Fruit fly (Drosophila melanogaster) whole organism, embryonic: ENCODE results near the gene CG5181.

ENCODE experiments used
- Atf3 ChIP-seq: fragments of 200-800 bp; sonication (Bioruptor generic); optimal IDR thresholded peaks from 3 replicates; lab custom pipeline; 2016; ENCODE audit warnings: missing biosample characterization, missing genetic modification characterization
- Bteb2 ChIP-seq: fragments of 200-800 bp; sonication (Bioruptor generic); optimal IDR thresholded peaks from 2 replicates; lab custom pipeline; 2016; ENCODE audit warnings: missing biosample characterization, missing genetic modification characterization
- CG10543 ChIP-seq: fragments of 200-800 bp; sonication (Bioruptor generic); optimal IDR thresholded peaks from 3 replicates; lab custom pipeline; 2017; ENCODE audit warnings: missing biosample characterization, mild to moderate bottlenecking, missing genetic modification characterization, moderate library complexity
- CG11093 ChIP-seq: fragments of 200-800 bp; sonication (Bioruptor generic); IDR thresholded peaks from 3 replicates; pipeline ENCODE4 v1.3.6; 2022; ENCODE audit warnings: missing biosample characterization, missing genetic modification characterization
- CG11504 ChIP-seq: fragments of 200-800 bp; sonication (Bioruptor generic); optimal IDR thresholded peaks from 3 replicates; lab custom pipeline; 2019; ENCODE audit warnings: missing biosample characterization, mild to moderate bottlenecking, missing genetic modification characterization, moderate library complexity
- CG1233 ChIP-seq: fragments of 200-800 bp; sonication (Bioruptor generic); optimal IDR thresholded peaks from 4 replicates; lab custom pipeline; 2018; ENCODE audit warnings: missing biosample characterization, mild to moderate bottlenecking, missing genetic modification characterization
- CG13624 ChIP-seq: fragments of 200-800 bp; sonication (Bioruptor generic); optimal IDR thresholded peaks from 2 replicates; lab custom pipeline; 2016; ENCODE audit warnings: missing biosample characterization, missing genetic modification characterization
- CG14965 ChIP-seq: fragments of 200-800 bp; sonication (Bioruptor generic); optimal IDR thresholded peaks from 2 replicates; lab custom pipeline; 2016; ENCODE audit warnings: missing biosample characterization, missing genetic modification characterization, borderline replicate concordance
- CG17385 ChIP-seq: fragments of 200-800 bp; sonication (Bioruptor generic); optimal IDR thresholded peaks from 3 replicates; lab custom pipeline; 2018; ENCODE audit warnings: missing biosample characterization, mild to moderate bottlenecking, missing genetic modification characterization
- CG2116 ChIP-seq: fragments of 200-800 bp; sonication (Bioruptor generic); optimal IDR thresholded peaks from 3 replicates; lab custom pipeline; 2018; ENCODE audit warnings: missing biosample characterization, mild to moderate bottlenecking, missing genetic modification characterization
- CG32772 ChIP-seq: fragments of 200-800 bp; sonication (Bioruptor generic); IDR thresholded peaks from 2 replicates; pipeline ENCODE4 v1.3.6; 2022; ENCODE audit warnings: missing biosample characterization, missing genetic modification characterization
- CG34224 ChIP-seq: fragments of 200-800 bp; sonication (Bioruptor generic); IDR thresholded peaks from 3 replicates; pipeline ENCODE4 v1.3.6; 2022; ENCODE audit warnings: missing biosample characterization, missing genetic modification characterization; ENCODE audit not compliant: partially characterized antibody
- CG4707 ChIP-seq: fragments of 200-800 bp; sonication (Bioruptor generic); optimal IDR thresholded peaks from 2 replicates; lab custom pipeline; 2018; ENCODE audit warnings: missing biosample characterization, mild to moderate bottlenecking, missing genetic modification characterization, moderate library complexity
- CG7786 ChIP-seq: fragments of 200-800 bp; sonication (Bioruptor generic); optimal IDR thresholded peaks from 2 replicates; lab custom pipeline; 2016; ENCODE audit warnings: missing biosample characterization, missing genetic modification characterization
- CG8281 ChIP-seq: fragments of 200-800 bp; sonication (Bioruptor generic); optimal IDR thresholded peaks from 2 replicates; lab custom pipeline; 2018; ENCODE audit warnings: missing biosample characterization, mild to moderate bottlenecking, missing genetic modification characterization, moderate library complexity
- CG8290 ChIP-seq, 3 experiments: fragments of 200-800 bp; sonication (Bioruptor generic); optimal IDR thresholded peaks; 2 replicates each; lab custom pipeline; 2016 to 2019; ENCODE audit warnings: missing biosample characterization in 3 of 3, missing genetic modification characterization in 3 of 3, mild to moderate bottlenecking in 2 of 3, moderate library complexity in 1 of 3
- CG9797 ChIP-seq: fragments of 200-800 bp; sonication (Bioruptor generic); optimal IDR thresholded peaks from 3 replicates; lab custom pipeline; 2018; ENCODE audit warnings: missing biosample characterization, mild to moderate bottlenecking, missing genetic modification characterization
- CTCF ChIP-seq: fragments of 200-800 bp; sonication (Bioruptor generic); optimal IDR thresholded peaks from 2 replicates; lab custom pipeline; 2017; ENCODE audit warnings: missing biosample characterization, mild to moderate bottlenecking, missing genetic modification characterization, moderate library complexity
- Dbx ChIP-seq: fragments of 200-800 bp; sonication (Bioruptor generic); IDR thresholded peaks from 3 replicates; pipeline ENCODE4 v1.3.6; 2022; ENCODE audit warnings: missing biosample characterization, missing genetic modification characterization
- Dek ChIP-seq: fragments of 200-800 bp; sonication (Bioruptor generic); optimal IDR thresholded peaks from 3 replicates; lab custom pipeline; 2019; ENCODE audit warnings: missing biosample characterization, mild to moderate bottlenecking, missing genetic modification characterization, moderate library complexity
- Dfd ChIP-seq, 2 experiments: fragments of >200 bp; optimal IDR thresholded peaks; 2 replicates each; lab custom pipeline; 2017; ENCODE audit warnings: missing biosample characterization in 2 of 2, missing genetic modification characterization in 2 of 2
- Dip3 ChIP-seq: fragments of 200-800 bp; sonication (Bioruptor generic); optimal IDR thresholded peaks from 3 replicates; lab custom pipeline; 2016; ENCODE audit warnings: missing biosample characterization, missing genetic modification characterization
- Fer1 ChIP-seq: fragments of 200-800 bp; sonication (Bioruptor generic); optimal IDR thresholded peaks from 2 replicates; lab custom pipeline; 2017; ENCODE audit warnings: missing biosample characterization, mild to moderate bottlenecking, missing genetic modification characterization
- Max ChIP-seq: fragments of 200-800 bp; sonication (Bioruptor generic); optimal IDR thresholded peaks from 2 replicates; lab custom pipeline; 2016; ENCODE audit warnings: missing biosample characterization, mild to moderate bottlenecking, missing genetic modification characterization
- Med ChIP-seq: fragments of 200-800 bp; sonication (Bioruptor generic); peaks from one replicate; lab custom pipeline; 2016; ENCODE audit warnings: missing biosample characterization, missing genetic modification characterization, mild to moderate bottlenecking, inconsistent platforms, moderate library complexity
- NFAT ChIP-seq: fragments of 200-800 bp; sonication (Bioruptor generic); IDR thresholded peaks from 2 replicates; pipeline ENCODE4 v1.3.6; 2022; ENCODE audit warnings: missing biosample characterization, missing genetic modification characterization
- Nf-YC ChIP-seq: fragments of 200-800 bp; optimal IDR thresholded peaks from 3 replicates; lab custom pipeline; 2019; ENCODE audit warnings: missing biosample characterization, mild to moderate bottlenecking, missing genetic modification characterization, moderate library complexity
- Rfx ChIP-seq: fragments of 200-800 bp; sonication (Bioruptor generic); IDR thresholded peaks from 2 replicates; pipeline ENCODE4 v1.3.6; 2022; ENCODE audit warnings: missing biosample characterization, missing genetic modification characterization
- Sox102F ChIP-seq: fragments of 200-800 bp; sonication (Bioruptor generic); optimal IDR thresholded peaks from 2 replicates; lab custom pipeline; 2018; ENCODE audit warnings: missing biosample characterization, mild to moderate bottlenecking, missing genetic modification characterization, moderate library complexity
- dmrt11E ChIP-seq: fragments of 200-800 bp; sonication (Bioruptor generic); optimal IDR thresholded peaks from 3 replicates; lab custom pipeline; 2018; ENCODE audit warnings: missing biosample characterization, mild to moderate bottlenecking, missing genetic modification characterization, moderate library complexity
- ems ChIP-seq: fragments of 200-800 bp; sonication (Bioruptor generic); optimal IDR thresholded peaks from 3 replicates; lab custom pipeline; 2016; ENCODE audit warnings: missing biosample characterization, missing genetic modification characterization
- eve ChIP-seq, 2 experiments: fragments of >200 bp; optimal IDR thresholded peaks; 2 replicates each; lab custom pipeline; 2017; ENCODE audit warnings: missing biosample characterization in 2 of 2, missing genetic modification characterization in 2 of 2
- exex ChIP-seq: fragments of 200-800 bp; sonication (Bioruptor generic); optimal IDR thresholded peaks from 4 replicates; lab custom pipeline; 2018; ENCODE audit warnings: missing biosample characterization, mild to moderate bottlenecking, missing genetic modification characterization, moderate library complexity
- fd3F ChIP-seq: fragments of 200-800 bp; sonication (Bioruptor generic); optimal IDR thresholded peaks from 2 replicates; lab custom pipeline; 2018; ENCODE audit warnings: missing biosample characterization, mild to moderate bottlenecking, missing genetic modification characterization, moderate library complexity
- gce ChIP-seq: fragments of 200-800 bp; sonication (Bioruptor generic); IDR thresholded peaks from 3 replicates; pipeline ENCODE4 v1.3.6; 2022; ENCODE audit warnings: missing biosample characterization, missing genetic modification characterization
- h ChIP-seq: fragments of >200 bp; optimal IDR thresholded peaks from 2 replicates; lab custom pipeline; 2017
- kni ChIP-seq: fragments of 200-800 bp; sonication (Bioruptor generic); optimal IDR thresholded peaks from 3 replicates; lab custom pipeline; 2017; ENCODE audit warnings: mild to moderate bottlenecking, missing biosample characterization, missing genetic modification reagents, missing genetic modification characterization
- maf-S ChIP-seq: fragments of 200-800 bp; sonication (Bioruptor generic); optimal IDR thresholded peaks from 2 replicates; lab custom pipeline; 2016; ENCODE audit warnings: missing biosample characterization, missing genetic modification characterization
- mld ChIP-seq: fragments of 200-800 bp; sonication (Bioruptor generic); IDR thresholded peaks from 3 replicates; pipeline ENCODE4 v1.3.6; 2022; ENCODE audit warnings: missing biosample characterization, missing genetic modification characterization; ENCODE audit not compliant: partially characterized antibody
- nom ChIP-seq: fragments of 200-800 bp; sonication (Bioruptor generic); optimal IDR thresholded peaks from 2 replicates; lab custom pipeline; 2017; ENCODE audit warnings: missing biosample characterization, missing genetic modification characterization, mild to moderate bottlenecking, moderate library complexity, missing genetic modification reagents
- otp ChIP-seq: fragments of 200-800 bp; sonication (Bioruptor generic); IDR thresholded peaks from 3 replicates; pipeline ENCODE4, ENCODE4 v1.3.6; 2022; ENCODE audit warnings: missing biosample characterization, missing genetic modification characterization
- peb ChIP-seq: fragments of 200-800 bp; sonication (Bioruptor generic); IDR thresholded peaks from 2 replicates; pipeline ENCODE4 v1.3.6; 2022; ENCODE audit warnings: missing biosample characterization, missing genetic modification characterization
- pum ChIP-seq: fragments of 200-800 bp; sonication (Bioruptor generic); optimal IDR thresholded peaks from 2 replicates; lab custom pipeline; 2016; ENCODE audit warnings: missing biosample characterization, missing genetic modification characterization
- seq ChIP-seq: fragments of 200-800 bp; sonication (Bioruptor generic); IDR thresholded peaks from 2 replicates; pipeline ENCODE4 v1.3.6; 2022; ENCODE audit warnings: missing biosample characterization, missing genetic modification characterization
- sr ChIP-seq: fragments of 200-800 bp; sonication (Bioruptor generic); IDR thresholded peaks from 3 replicates; pipeline ENCODE4 v1.3.6; 2022; ENCODE audit warnings: missing biosample characterization, missing genetic modification characterization
- ssp ChIP-seq: fragments of 200-800 bp; sonication (Bioruptor generic); IDR thresholded peaks from 2 replicates; pipeline ENCODE4 v1.3.6; 2022; ENCODE audit warnings: missing biosample characterization, missing genetic modification characterization
- sug ChIP-seq: fragments of 200-800 bp; optimal IDR thresholded peaks from 2 replicates; lab custom pipeline; 2019; ENCODE audit warnings: missing biosample characterization, mild to moderate bottlenecking, missing genetic modification characterization, moderate library complexity
- trem ChIP-seq: fragments of 200-800 bp; optimal IDR thresholded peaks from 3 replicates; lab custom pipeline; 2019; ENCODE audit warnings: missing biosample characterization, mild to moderate bottlenecking, missing genetic modification characterization, moderate library complexity
- vnd ChIP-seq: fragments of 200-800 bp; sonication (Bioruptor generic); IDR thresholded peaks from 3 replicates; pipeline ENCODE4 v1.3.6; 2022; ENCODE audit warnings: missing biosample characterization, missing genetic modification characterization; ENCODE audit not compliant: partially characterized antibody

The CG5181 gene

DNA sequence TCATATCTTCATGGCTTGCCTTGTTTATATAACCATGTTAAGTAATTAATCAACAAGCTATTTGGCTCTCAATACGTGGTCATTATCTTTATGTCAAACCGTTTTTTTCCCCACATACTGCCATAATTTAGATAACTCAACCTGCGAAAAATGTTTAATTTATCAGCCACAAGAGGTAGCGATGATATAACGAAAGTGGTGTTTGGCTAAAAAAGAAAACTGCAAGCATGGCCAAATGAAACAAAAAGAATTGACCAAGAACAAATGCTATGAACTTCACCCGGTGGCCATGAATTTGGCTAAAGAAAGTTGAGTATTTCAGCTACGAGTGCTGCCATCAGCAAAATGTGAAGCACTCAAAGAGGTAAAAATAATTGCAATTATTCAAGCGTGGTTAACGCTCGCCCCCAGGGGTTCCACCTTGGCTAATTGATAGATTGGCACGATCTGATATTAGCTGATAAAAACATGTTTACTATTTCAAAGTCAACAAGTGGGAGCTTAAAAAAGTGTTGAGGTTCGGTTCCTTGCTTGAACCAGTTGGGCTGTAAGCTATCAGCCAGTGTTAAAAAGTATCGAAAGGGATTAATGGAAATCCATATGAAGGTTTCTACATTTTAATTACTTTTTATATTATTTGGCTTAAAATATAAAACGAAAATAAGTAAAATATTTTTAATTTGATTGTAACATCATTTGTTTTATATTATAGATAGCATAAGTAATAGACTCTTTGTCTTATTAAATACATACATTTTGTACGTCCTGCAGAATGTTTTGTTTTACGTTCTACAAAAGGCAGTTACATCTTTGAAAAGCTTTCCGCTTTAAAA, 27.1 kb upstream of the CG5181 start (continued):
- TF ChIP-seq Nf-YC (tag; lab: Kevin White, UChicago): peak; percentile 47
- peak; percentile 47 for TF ChIP-seq pum
- TF ChIP-seq CG17385 (GFP tag; lab: Kevin White, UChicago): peak; percentile 58
- peak; percentile 39 for TF ChIP-seq Dip3 (GFP tag; lab: Kevin White, UChicago)
- TF ChIP-seq eve (GFP tag; optimal IDR thresholded peaks at IDR 0.05; lab: Kevin White, UChicago): no peak
- no peak for TF ChIP-seq trem
- no peak for TF ChIP-seq ssp (GFP tag; lab: Robert Waterston, UW)
- peak; percentile 38 for TF ChIP-seq CG7786 (GFP tag; lab: Kevin White, UChicago)
- peak; percentile 33 for TF ChIP-seq CG8290 (GFP tag; optimal IDR thresholded peaks at IDR 0.05; lab: Kevin White, UChicago)
- TF ChIP-seq CG8290 (tag; optimal IDR thresholded peaks at IDR 0.05; lab: Kevin White, UChicago): peak; percentile 22 to 97
- TF ChIP-seq vnd (GFP tag; lab: Robert Waterston, UW): no peak
- peak; percentile 66 for TF ChIP-seq CG11504 (tag; lab: Kevin White, UChicago)
- peak; percentile 83 for TF ChIP-seq Dbx (GFP tag; lab: Robert Waterston, UW)
- peak; percentile 97 for TF ChIP-seq Med
- TF ChIP-seq CG32772 (GFP tag; lab: Robert Waterston, UW): 0 out of 2 replicates have a peak, but pooled peaks have one; percentile 7
- peak; percentile 51 for TF ChIP-seq ems (GFP tag; lab: Kevin White, UChicago)
- TF ChIP-seq CG2116 (GFP tag; lab: Kevin White, UChicago): peak; percentile 33
- TF ChIP-seq Rfx (GFP tag; lab: Robert Waterston, UW): peak; percentile 85
- TF ChIP-seq dmrt11E (tag; lab: Kevin White, UChicago): no peak
- TF ChIP-seq CTCF (GFP tag; lab: Kevin White, UChicago): peak; percentile 76
- TF ChIP-seq kni (GFP tag; lab: Kevin White, UChicago): peak; percentile 58
- peak; percentile 65 for TF ChIP-seq CG4707
- no peak for TF ChIP-seq mld
- no peak for TF ChIP-seq h
- TF ChIP-seq CG10543 (GFP tag; lab: Kevin White, UChicago): peak; percentile 92
- TF ChIP-seq peb (GFP tag; lab: Robert Waterston, UW): no peak; the same call in 1 of the 2 replicates
- TF ChIP-seq NFAT (GFP tag; lab: Robert Waterston, UW): peak; percentile 87
- TF ChIP-seq sr (GFP tag; lab: Robert Waterston, UW): peak; percentile 81
- TF ChIP-seq Atf3 (GFP tag; lab: Kevin White, UChicago): peak; percentile 27
- peak; percentile 99 for TF ChIP-seq sug (tag; lab: Kevin White, UChicago)
- TF ChIP-seq CG11093 (GFP tag; lab: Robert Waterston, UW): peak; percentile 57; the same call in 1 of the 3 replicates
- peak; percentile 38 for TF ChIP-seq Bteb2 (GFP tag; lab: Kevin White, UChicago)
- peak; percentile 81 for TF ChIP-seq Dek (tag; lab: Kevin White, UChicago)
- no peak for TF ChIP-seq CG34224 (GFP tag; lab: Robert Waterston, UW)
- peak; percentile 84 for TF ChIP-seq seq (GFP tag; lab: Robert Waterston, UW)
- TF ChIP-seq Sox102F (GFP tag; lab: Kevin White, UChicago): peak; percentile 71
- TF ChIP-seq otp (GFP tag; lab: Robert Waterston, UW): peak; percentile 89
- TF ChIP-seq CG8281 (tag; lab: Kevin White, UChicago): peak; percentile 66
- TF ChIP-seq CG1233 (GFP tag; lab: Kevin White, UChicago): peak; percentile 82
- peak; percentile 32 for TF ChIP-seq Max
- TF ChIP-seq gce (GFP tag; lab: Robert Waterston, UW): peak; percentile 71; the same call in 2 of the 3 replicates
- TF ChIP-seq Dfd (GFP tag; optimal IDR thresholded peaks at IDR 0.05; lab: Kevin White, UChicago): no peak
- TF ChIP-seq nom: no peak
- TF ChIP-seq CG13624 (GFP tag; lab: Kevin White, UChicago): peak; percentile 77
- TF ChIP-seq Fer1 (GFP tag; lab: Kevin White, UChicago): peak; percentile 75
- no peak for TF ChIP-seq CG9797 (GFP tag; lab: Kevin White, UChicago)
- TF ChIP-seq exex (tag; lab: Kevin White, UChicago): peak; percentile 90
- peak; percentile 82 for TF ChIP-seq fd3F (GFP tag; lab: Kevin White, UChicago)
- peak; percentile 73 for TF ChIP-seq maf-S (GFP tag; lab: Kevin White, UChicago)
- peak; percentile 58 for TF ChIP-seq CG14965 (GFP tag; lab: Kevin White, UChicago)
